Worm (Caenorhabditis elegans): ENCODE data around the gene rpl-38.

rpl-38 gene

DNA sequence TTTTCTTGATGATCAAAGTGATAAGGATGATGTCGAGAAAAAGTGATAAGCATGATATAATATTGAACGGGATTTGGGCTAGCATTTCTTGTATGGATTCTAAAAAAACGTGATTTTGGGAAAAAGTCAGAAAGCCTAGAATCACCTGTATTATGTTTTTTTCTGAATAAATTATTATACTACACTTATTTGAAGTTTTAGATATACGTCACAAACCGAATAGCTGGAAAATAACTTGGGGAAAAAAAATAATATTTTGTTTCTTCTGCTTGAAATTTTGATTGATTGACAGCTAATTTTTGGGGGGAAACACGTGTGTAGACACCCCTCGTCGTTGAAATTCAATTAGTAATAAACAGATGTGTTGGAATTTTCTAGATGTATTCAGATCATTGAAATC lies 19.4 kb upstream of the rpl-38 start, which contains the start of gene str-264:
Gene str-264 (minus strand): TSS at position 101 of the 400 bp plus-strand sequence.
- no peak for TF ChIP-seq dao-5 (tag; optimal IDR thresholded peaks at IDR 0.05)
- no peak for TF ChIP-seq him-1 (tag; optimal IDR thresholded peaks at IDR 0.05)
- no peak for TF ChIP-seq W03F9.2 (tag; optimal IDR thresholded peaks at IDR 0.05)

- TF ChIP-seq dao-5 (tag; optimal IDR thresholded peaks at IDR 0.05): no peak
These were observed 18.3 kb upstream of the rpl-38 start, which contains the start of gene srh-218 for ce11 chrV:15493680-15494079. Gene srh-218, plus strand, starts transcription at chrV:15493980.

DNA sequence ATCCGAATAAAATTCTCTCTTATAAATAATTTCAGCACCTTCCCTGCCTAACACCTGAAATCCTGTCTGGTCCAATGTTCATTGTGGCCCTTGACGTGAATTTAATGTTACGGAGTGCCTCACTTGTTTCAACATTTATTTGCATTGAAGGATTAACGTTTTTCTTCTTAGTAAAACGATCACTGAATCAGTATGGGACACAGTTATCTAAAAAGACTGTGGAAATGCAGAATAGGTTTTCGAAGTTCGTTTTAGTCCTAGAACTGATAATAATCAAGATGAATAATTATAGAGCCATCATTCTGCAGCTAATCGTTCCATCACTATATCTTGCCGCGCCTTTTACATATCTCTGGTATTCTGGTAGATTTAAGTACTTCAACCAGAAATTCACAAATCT lies 16.8 kb upstream of the rpl-38 start, which contains the start of gene srh-219:
Gene srh-219 (plus strand): TSS at position 301 of the 400 bp plus-strand sequence.
- TF ChIP-seq dao-5 (tag; optimal IDR thresholded peaks at IDR 0.05) (no peak), W03F9.2 (tag; optimal IDR thresholded peaks at IDR 0.05) (no peak), him-1 (tag; optimal IDR thresholded peaks at IDR 0.05) (no peak)

DNA sequence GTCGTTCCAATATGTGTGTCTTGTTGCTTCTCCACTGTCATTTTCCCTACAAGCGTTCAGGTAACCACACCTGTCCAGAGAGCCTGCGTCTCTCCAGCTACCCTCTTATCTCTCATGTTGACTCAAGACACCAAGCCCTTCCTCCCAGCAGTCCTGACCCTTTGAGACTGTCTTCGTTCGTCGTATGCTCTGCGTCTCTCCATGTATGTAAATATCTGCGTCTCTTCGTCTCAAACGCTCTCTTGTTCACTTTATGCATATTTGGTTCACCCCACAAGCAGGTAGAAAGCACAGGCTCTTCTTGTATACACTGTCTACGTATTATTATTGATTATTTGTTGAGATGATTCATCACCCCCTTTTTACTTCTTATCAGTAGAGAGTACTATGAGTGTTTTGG lies 14.2 kb upstream of the rpl-38 start:
- no peak for TF ChIP-seq W03F9.2 (tag; optimal IDR thresholded peaks at IDR 0.05)
- TF ChIP-seq him-1 (tag; optimal IDR thresholded peaks at IDR 0.05): no peak
- no peak for TF ChIP-seq dao-5 (tag; optimal IDR thresholded peaks at IDR 0.05)

- no peak for TF ChIP-seq dao-5 (tag; optimal IDR thresholded peaks at IDR 0.05)
- TF ChIP-seq him-1 (tag; optimal IDR thresholded peaks at IDR 0.05): no peak
- no peak for TF ChIP-seq W03F9.2 (tag; optimal IDR thresholded peaks at IDR 0.05)
These were observed 13.5 kb upstream of the rpl-38 start, which contains the start of gene C06B8.7 for ce11 chrV:15498434-15498833. Gene C06B8.7, plus strand, starts transcription at chrV:15498734.

- no peak for TF ChIP-seq him-1 (tag; optimal IDR thresholded peaks at IDR 0.05)
- TF ChIP-seq dao-5 (tag; optimal IDR thresholded peaks at IDR 0.05): no peak
These were observed 12.9 kb upstream of the rpl-38 start for ce11 chrV:15499099-15499498.

DNA sequence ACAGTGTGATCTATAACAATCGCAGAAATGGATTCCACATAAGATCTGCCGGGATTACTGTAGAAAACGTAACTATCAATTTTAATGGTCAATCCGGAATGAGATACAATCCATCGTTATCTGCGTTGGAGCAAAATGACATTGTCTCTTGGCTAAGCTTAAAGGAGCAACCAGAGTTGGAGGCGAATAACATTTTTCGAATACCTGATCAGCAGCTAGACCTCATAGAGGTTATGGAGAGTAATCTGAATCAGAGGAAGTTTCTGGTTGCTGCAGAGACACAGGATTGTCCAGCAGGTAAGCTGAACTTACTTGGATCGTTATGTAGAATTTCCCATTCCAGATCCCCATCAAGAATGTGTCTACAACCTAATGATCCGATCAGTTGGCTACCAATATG lies 8.4 kb upstream of the rpl-38 start:
- TF ChIP-seq him-1 (tag; optimal IDR thresholded peaks at IDR 0.05): no peak
- no peak for TF ChIP-seq dao-5 (tag; optimal IDR thresholded peaks at IDR 0.05)
- no peak for TF ChIP-seq W03F9.2 (tag; optimal IDR thresholded peaks at IDR 0.05)

- no peak for TF ChIP-seq him-1 (tag; optimal IDR thresholded peaks at IDR 0.05)
- TF ChIP-seq dao-5 (tag; optimal IDR thresholded peaks at IDR 0.05): peak; percentile 5
- TF ChIP-seq W03F9.2 (tag; optimal IDR thresholded peaks at IDR 0.05): no peak
These were observed 6.9 kb upstream of the rpl-38 start for ce11 chrV:15505068-15505467.

DNA sequence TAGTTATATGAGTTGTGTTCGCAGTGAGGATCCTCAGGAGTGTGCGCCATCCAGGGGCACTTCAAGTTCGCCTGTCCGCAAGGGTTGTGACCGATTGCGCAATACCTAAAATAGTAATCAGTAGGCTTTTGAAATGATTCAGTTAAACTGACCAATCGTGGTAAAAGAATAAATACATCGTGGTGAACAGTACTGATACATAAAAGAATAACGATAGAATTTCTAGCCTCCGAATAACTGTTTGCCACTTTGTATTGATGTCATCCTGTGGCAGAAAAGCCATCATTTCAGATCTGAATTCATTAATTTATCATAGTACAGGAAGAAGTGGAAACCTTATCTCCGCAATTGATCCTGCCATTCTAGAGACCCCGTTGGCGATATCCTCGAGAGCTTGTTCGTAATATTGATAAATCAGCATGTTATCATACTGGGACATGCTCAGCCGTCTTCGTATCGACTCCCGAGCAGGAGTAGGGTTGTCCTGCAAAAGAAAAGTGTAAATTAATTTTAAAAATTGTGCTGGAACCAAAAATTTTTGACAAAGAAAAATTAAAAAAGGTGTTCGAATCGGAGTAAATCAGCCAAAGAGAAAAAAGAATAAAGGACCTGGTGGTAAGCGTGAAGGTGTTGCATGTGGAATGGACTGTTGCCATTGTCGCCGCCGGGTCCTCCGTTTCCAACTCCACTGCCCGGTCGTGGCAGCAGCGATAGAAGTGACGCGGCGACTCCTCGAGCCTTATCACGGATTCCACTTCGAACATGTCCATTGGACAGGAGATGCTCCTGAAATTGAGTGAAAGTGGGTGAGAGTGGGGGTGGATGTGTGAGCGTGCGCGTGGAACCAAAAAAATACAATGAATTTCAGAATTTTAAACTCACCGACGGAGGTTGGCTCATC lies 1.1 kb downstream of the rpl-38 start:
- TF ChIP-seq him-1 (tag; optimal IDR thresholded peaks at IDR 0.05) (no peak), W03F9.2 (tag; optimal IDR thresholded peaks at IDR 0.05) (no peak), dao-5 (tag; optimal IDR thresholded peaks at IDR 0.05) (no peak)

DNA sequence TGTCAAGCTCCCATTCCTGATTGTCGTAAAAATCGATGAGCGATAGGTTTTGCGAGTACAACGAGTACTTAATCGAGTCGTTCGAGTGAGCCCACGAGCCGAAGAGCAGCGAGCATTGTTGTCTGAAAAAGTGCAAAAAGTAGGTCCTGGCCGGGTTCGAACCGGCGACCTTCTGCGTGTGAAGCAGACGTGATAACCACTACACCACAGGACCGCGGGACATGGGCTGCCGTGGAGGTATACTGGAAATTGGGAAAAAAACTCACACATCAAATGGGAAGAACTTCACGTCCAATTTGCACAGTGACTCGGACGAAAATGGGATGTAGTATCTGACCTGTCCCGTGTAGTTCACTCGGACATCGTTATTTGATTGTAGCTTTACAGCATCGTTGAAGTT lies 3.4 kb downstream of the rpl-38 start:
- TF ChIP-seq dao-5 (tag; optimal IDR thresholded peaks at IDR 0.05) (no peak), W03F9.2 (tag; optimal IDR thresholded peaks at IDR 0.05) (no peak), him-1 (tag; optimal IDR thresholded peaks at IDR 0.05) (no peak)

DNA sequence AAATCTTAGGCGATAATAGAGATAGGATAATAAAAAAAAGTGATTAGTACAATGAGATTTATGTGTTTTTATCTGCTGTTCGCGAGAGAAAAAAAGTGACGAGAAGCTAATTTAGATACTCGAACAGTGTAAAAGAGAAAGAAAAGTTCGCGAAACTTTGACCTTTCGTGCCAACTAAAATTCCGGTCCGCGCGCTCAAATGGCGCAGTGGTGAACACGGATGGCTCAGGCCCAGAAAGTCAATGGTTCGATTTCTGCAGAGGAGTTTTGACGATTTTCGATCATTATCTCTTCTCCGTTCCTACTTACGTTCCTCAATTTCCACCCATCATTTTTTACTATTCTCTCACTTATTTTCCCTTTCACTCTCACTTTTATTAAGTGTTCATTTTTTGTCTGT lies 4.5 kb downstream of the rpl-38 start:
- TF ChIP-seq W03F9.2 (tag; optimal IDR thresholded peaks at IDR 0.05) (no peak), him-1 (tag; optimal IDR thresholded peaks at IDR 0.05) (no peak), dao-5 (tag; optimal IDR thresholded peaks at IDR 0.05) (no peak)

ce11 chrV:15517413-15517812 lies 5.4 kb downstream of the rpl-38 start, which contains the start of gene F21A3.3:
Gene F21A3.3, plus strand, starts transcription at chrV:15517713.
- no peak for TF ChIP-seq dao-5 (tag; optimal IDR thresholded peaks at IDR 0.05)
- TF ChIP-seq him-1 (tag; optimal IDR thresholded peaks at IDR 0.05): no peak
- TF ChIP-seq W03F9.2 (tag; optimal IDR thresholded peaks at IDR 0.05): no peak

ce11 chrV:15519845-15520244 lies 7.9 kb downstream of the rpl-38 start:
- TF ChIP-seq dao-5 (tag; optimal IDR thresholded peaks at IDR 0.05) (no peak), him-1 (tag; optimal IDR thresholded peaks at IDR 0.05) (no peak), W03F9.2 (tag; optimal IDR thresholded peaks at IDR 0.05) (no peak)

ce11 chrV:15520398-15520797 lies 8.4 kb downstream of the rpl-38 start:
- TF ChIP-seq W03F9.2 (tag; optimal IDR thresholded peaks at IDR 0.05) (no peak), him-1 (tag; optimal IDR thresholded peaks at IDR 0.05) (no peak), dao-5 (tag; optimal IDR thresholded peaks at IDR 0.05) (no peak)

- TF ChIP-seq dao-5 (tag; optimal IDR thresholded peaks at IDR 0.05) (no peak), him-1 (tag; optimal IDR thresholded peaks at IDR 0.05) (no peak)
These were observed 10.0 kb downstream of the rpl-38 start, which contains the start of gene lgc-31 for ce11 chrV:15521920-15522319. Gene lgc-31, minus strand, starts transcription at chrV:15522020.

Data from whole organism, L4/young adult.